Fruit fly (Drosophila melanogaster) whole organism, embryonic: ENCODE measurements around the gene dlt.

ENCODE experiments used
- Aef1 ChIP-seq: fragments of 200-800 bp; sonication (Bioruptor generic); IDR thresholded peaks from 3 replicates; pipeline ENCODE4 v1.3.6; 2022; ENCODE audit warnings: missing biosample characterization, missing genetic modification characterization
- Asciz ChIP-seq: fragments of 200-800 bp; sonication (Bioruptor generic); optimal IDR thresholded peaks from 2 replicates; lab custom pipeline; 2017; ENCODE audit warnings: missing biosample characterization, mild to moderate bottlenecking, missing genetic modification characterization, missing genetic modification reagents
- CG10147 ChIP-seq: fragments of 200-800 bp; sonication (Bioruptor generic); optimal IDR thresholded peaks from 2 replicates; lab custom pipeline; 2019; ENCODE audit warnings: missing biosample characterization, mild to moderate bottlenecking, missing genetic modification characterization, moderate library complexity
- CG10654 ChIP-seq: fragments of 200-800 bp; sonication (Bioruptor generic); optimal IDR thresholded peaks from 2 replicates; lab custom pipeline; 2016; ENCODE audit warnings: missing biosample characterization, missing genetic modification characterization
- CG11247 ChIP-seq: fragments of 200-800 bp; sonication (Bioruptor generic); IDR thresholded peaks from 2 replicates; pipeline ENCODE4 v1.3.6; 2022; ENCODE audit warnings: missing biosample characterization, missing genetic modification characterization
- CG14860 ChIP-seq: fragments of 200-800 bp; sonication (Bioruptor generic); IDR thresholded peaks from 3 replicates; pipeline ENCODE4 v1.3.6; 2022; ENCODE audit warnings: missing biosample characterization, missing genetic modification characterization; ENCODE audit not compliant: partially characterized antibody
- CG16779 ChIP-seq: fragments of 200-800 bp; sonication (Bioruptor generic); IDR thresholded peaks from 2 replicates; pipeline ENCODE4 v1.3.6; 2022; ENCODE audit warnings: missing biosample characterization, missing genetic modification characterization
- CG17802 ChIP-seq: fragments of 200-800 bp; sonication (Bioruptor generic); optimal IDR thresholded peaks from 2 replicates; lab custom pipeline; 2018; ENCODE audit warnings: missing biosample characterization, mild to moderate bottlenecking, missing genetic modification characterization, moderate library complexity
- CG18476 ChIP-seq: fragments of 200-800 bp; sonication (Bioruptor generic); optimal IDR thresholded peaks from 2 replicates; lab custom pipeline; 2016; ENCODE audit warnings: missing biosample characterization, mild to moderate bottlenecking, missing genetic modification characterization
- CG2202 ChIP-seq: fragments of 200-800 bp; sonication (Bioruptor generic); optimal IDR thresholded peaks from 2 replicates; lab custom pipeline; 2018; ENCODE audit warnings: missing biosample characterization, mild to moderate bottlenecking, missing genetic modification characterization
- CG30431 ChIP-seq: fragments of 200-800 bp; sonication (Bioruptor generic); optimal IDR thresholded peaks from 2 replicates; lab custom pipeline; 2017; ENCODE audit warnings: missing biosample characterization, missing genetic modification characterization
- CG34422 ChIP-seq: fragments of 200-800 bp; sonication (Bioruptor generic); IDR thresholded peaks from 3 replicates; pipeline ENCODE4 v1.3.6; 2022; ENCODE audit warnings: missing biosample characterization, missing genetic modification characterization
- CG4424 ChIP-seq: fragments of 200-800 bp; sonication (Bioruptor generic); optimal IDR thresholded peaks from 3 replicates; lab custom pipeline; 2016; ENCODE audit warnings: missing biosample characterization, missing genetic modification characterization
- CG7271 ChIP-seq: fragments of 200-800 bp; sonication (Bioruptor generic); optimal IDR thresholded peaks from 2 replicates; lab custom pipeline; 2018; ENCODE audit warnings: missing biosample characterization, mild to moderate bottlenecking, missing genetic modification characterization, moderate library complexity
- CG7357 ChIP-seq: fragments of 200-800 bp; sonication (Bioruptor generic); IDR thresholded peaks from 3 replicates; pipeline ENCODE4 v1.3.6; 2022; ENCODE audit warnings: missing biosample characterization, missing genetic modification characterization
- CG7556 ChIP-seq: fragments of 200-800 bp; sonication (Bioruptor generic); optimal IDR thresholded peaks from 2 replicates; lab custom pipeline; 2017; ENCODE audit warnings: missing biosample characterization, mild to moderate bottlenecking, missing genetic modification characterization
- CG7963 ChIP-seq: fragments of 200-800 bp; sonication (Bioruptor generic); IDR thresholded peaks from 3 replicates; pipeline ENCODE4 v1.3.6; 2022; ENCODE audit warnings: missing biosample characterization, missing genetic modification characterization; ENCODE audit not compliant: partially characterized antibody
- CG8944 ChIP-seq: fragments of 200-800 bp; sonication (Bioruptor generic); optimal IDR thresholded peaks from 3 replicates; lab custom pipeline; 2016; ENCODE audit warnings: missing biosample characterization, missing genetic modification characterization
- HLH4C ChIP-seq: fragments of 200-800 bp; sonication (Bioruptor generic); IDR thresholded peaks from 3 replicates; pipeline ENCODE4 v1.3.6; 2022; ENCODE audit warnings: missing biosample characterization, missing genetic modification characterization; ENCODE audit not compliant: partially characterized antibody
- Hand ChIP-seq: fragments of 200-800 bp; sonication (Bioruptor generic); optimal IDR thresholded peaks from 2 replicates; lab custom pipeline; 2017; ENCODE audit warnings: mild to moderate bottlenecking, missing biosample characterization, missing genetic modification reagents, missing genetic modification characterization
- MTF-1 ChIP-seq: fragments of 200-800 bp; sonication (Bioruptor generic); optimal IDR thresholded peaks from 2 replicates; lab custom pipeline; 2018; ENCODE audit warnings: missing biosample characterization, mild to moderate bottlenecking, missing genetic modification characterization, borderline replicate concordance
- Mrtf ChIP-seq: fragments of 200-800 bp; sonication (Bioruptor generic); IDR thresholded peaks from 3 replicates; pipeline ENCODE4 v1.3.6; 2022; ENCODE audit warnings: missing biosample characterization, missing genetic modification characterization
- NC2α ChIP-seq: fragments of 200-800 bp; sonication (Bioruptor generic); optimal IDR thresholded peaks from 2 replicates; lab custom pipeline; 2016; ENCODE audit warnings: missing biosample characterization, missing genetic modification characterization
- Nf-YC ChIP-seq: fragments of 200-800 bp; optimal IDR thresholded peaks from 3 replicates; lab custom pipeline; 2019; ENCODE audit warnings: missing biosample characterization, mild to moderate bottlenecking, missing genetic modification characterization, moderate library complexity
- Oaz ChIP-seq: fragments of 200-800 bp; sonication (Bioruptor generic); IDR thresholded peaks from 2 replicates; pipeline ENCODE4 v1.3.6; 2022; ENCODE audit warnings: missing biosample characterization, missing genetic modification characterization
- Stat92E ChIP-seq, 3 experiments: fragments of >200 bp in 2 of 3; fragments of 200-800 bp in 1 of 3; sonication (Bioruptor generic) in 1 of 3; optimal IDR thresholded peaks; 2 replicates each; lab custom pipeline; 2017 to 2019; ENCODE audit warnings: missing biosample characterization in 3 of 3, missing genetic modification characterization in 3 of 3, mild to moderate bottlenecking in 1 of 3, moderate library complexity in 1 of 3
- abd-A ChIP-seq: fragments of 200-800 bp; sonication (Bioruptor generic); optimal IDR thresholded peaks from 3 replicates; lab custom pipeline; 2019; ENCODE audit warnings: missing biosample characterization, mild to moderate bottlenecking, missing genetic modification characterization, moderate library complexity
- aop ChIP-seq: fragments of 200-800 bp; sonication (Bioruptor generic); IDR thresholded peaks from 2 replicates; pipeline ENCODE4 v1.3.6; 2022; ENCODE audit warnings: missing biosample characterization, missing genetic modification characterization
- ase ChIP-seq: fragments of 200-800 bp; sonication (Bioruptor generic); IDR thresholded peaks from 3 replicates; pipeline ENCODE4 v1.3.6; 2022; ENCODE audit warnings: missing biosample characterization, missing genetic modification characterization
- ato ChIP-seq: fragments of 200-800 bp; sonication (Bioruptor generic); IDR thresholded peaks from 2 replicates; pipeline ENCODE4 v1.3.6; 2022; ENCODE audit warnings: missing biosample characterization, missing genetic modification characterization; ENCODE audit not compliant: partially characterized antibody
- btn ChIP-seq: fragments of 200-800 bp; sonication (Bioruptor generic); optimal IDR thresholded peaks from 2 replicates; lab custom pipeline; 2016; ENCODE audit warnings: missing biosample characterization, missing genetic modification characterization
- cad ChIP-seq: fragments of >200 bp; optimal IDR thresholded peaks from 2 replicates; lab custom pipeline; 2017; ENCODE audit warnings: missing biosample characterization, missing genetic modification characterization
- dan ChIP-seq: fragments of 200-800 bp; sonication (Bioruptor generic); IDR thresholded peaks from 2 replicates; pipeline ENCODE4 v1.3.6; 2022; ENCODE audit warnings: missing biosample characterization, missing genetic modification characterization
- dati ChIP-seq: fragments of 200-800 bp; sonication (Bioruptor generic); IDR thresholded peaks from 2 replicates; pipeline ENCODE4 v1.3.6; 2022; ENCODE audit warnings: missing biosample characterization, missing genetic modification characterization
- eyg ChIP-seq: fragments of 200-800 bp; sonication (Bioruptor generic); optimal IDR thresholded peaks from 3 replicates; lab custom pipeline; 2016; ENCODE audit warnings: missing biosample characterization, missing genetic modification characterization
- fd102C ChIP-seq: fragments of 200-800 bp; sonication (Bioruptor generic); optimal IDR thresholded peaks from 2 replicates; lab custom pipeline; 2018; ENCODE audit warnings: missing biosample characterization, mild to moderate bottlenecking, missing genetic modification characterization, moderate library complexity
- fu2 ChIP-seq: fragments of 200-800 bp; sonication (Bioruptor generic); optimal IDR thresholded peaks from 2 replicates; lab custom pipeline; 2016; ENCODE audit warnings: missing biosample characterization, missing genetic modification characterization
- gce ChIP-seq: fragments of 200-800 bp; sonication (Bioruptor generic); IDR thresholded peaks from 3 replicates; pipeline ENCODE4 v1.3.6; 2022; ENCODE audit warnings: missing biosample characterization, missing genetic modification characterization
- gro ChIP-seq: fragments of 200-800 bp; sonication (Bioruptor generic); optimal IDR thresholded peaks from 2 replicates; lab custom pipeline; 2016; ENCODE audit warnings: missing biosample characterization, missing genetic modification characterization
- klu ChIP-seq: fragments of 200-800 bp; sonication (Bioruptor generic); IDR thresholded peaks from 2 replicates; pipeline ENCODE4 v1.3.6; 2022; ENCODE audit warnings: missing biosample characterization, missing genetic modification characterization
- lilli ChIP-seq: fragments of 200-800 bp; sonication (Bioruptor generic); optimal IDR thresholded peaks from 3 replicates; lab custom pipeline; 2016; ENCODE audit warnings: missing biosample characterization, missing genetic modification characterization
- mirr ChIP-seq: fragments of 200-800 bp; sonication (Bioruptor generic); optimal IDR thresholded peaks from 3 replicates; lab custom pipeline; 2018; ENCODE audit warnings: missing biosample characterization, mild to moderate bottlenecking, missing genetic modification characterization
- otp ChIP-seq: fragments of 200-800 bp; sonication (Bioruptor generic); IDR thresholded peaks from 3 replicates; pipeline ENCODE4, ENCODE4 v1.3.6; 2022; ENCODE audit warnings: missing biosample characterization, missing genetic modification characterization
- pita ChIP-seq: fragments of 200-800 bp; sonication (Bioruptor generic); optimal IDR thresholded peaks from 2 replicates; lab custom pipeline; 2017; ENCODE audit warnings: missing biosample characterization, mild to moderate bottlenecking, missing genetic modification characterization
- pum ChIP-seq: fragments of 200-800 bp; sonication (Bioruptor generic); optimal IDR thresholded peaks from 2 replicates; lab custom pipeline; 2016; ENCODE audit warnings: missing biosample characterization, missing genetic modification characterization
- sisA ChIP-seq: fragments of 200-800 bp; sonication (Bioruptor generic); IDR thresholded peaks from 2 replicates; pipeline ENCODE4 v1.3.6; 2022; ENCODE audit warnings: missing biosample characterization, missing genetic modification characterization
- sna ChIP-seq: fragments of 200-800 bp; sonication (Bioruptor generic); IDR thresholded peaks from 2 replicates; pipeline ENCODE4 v1.3.6; 2022; ENCODE audit warnings: missing biosample characterization, missing genetic modification characterization; ENCODE audit not compliant: partially characterized antibody
- ssp ChIP-seq: fragments of 200-800 bp; sonication (Bioruptor generic); IDR thresholded peaks from 2 replicates; pipeline ENCODE4 v1.3.6; 2022; ENCODE audit warnings: missing biosample characterization, missing genetic modification characterization

dlt gene

dm6 chr3L:1774713-1775648 is 20.1 kb downstream of the dlt start, which contains the start of the genes CG13933 and PolD2 (continued):
- peak; percentile 89 for TF ChIP-seq dati
- TF ChIP-seq sisA (GFP tag; lab: Robert Waterston, UW): peak; percentile 99
- TF ChIP-seq CG8944: peak; percentile 79
- peak; percentile 96 for TF ChIP-seq CG2202 (tag; lab: Kevin White, UChicago)
- TF ChIP-seq Nf-YC: no peak
- TF ChIP-seq gro (GFP tag; lab: Kevin White, UChicago): no peak
- TF ChIP-seq MTF-1 (GFP tag; lab: Kevin White, UChicago): peak; percentile 72
- no peak; the same call in 1 of the 2 replicates for TF ChIP-seq ato (GFP tag; lab: Robert Waterston, UW)
- no peak for TF ChIP-seq eyg (GFP tag; lab: Kevin White, UChicago)
- TF ChIP-seq CG7963 (GFP tag; lab: Robert Waterston, UW): peak; percentile 81
- TF ChIP-seq Oaz (GFP tag; lab: Robert Waterston, UW): peak; percentile 96
- TF ChIP-seq CG10147: peak; percentile 74
- TF ChIP-seq CG30431: peak; percentile 95
- peak; percentile 47 for TF ChIP-seq CG17802 (tag; lab: Kevin White, UChicago)
- no peak for TF ChIP-seq cad (GFP tag; lab: Kevin White, UChicago)
- TF ChIP-seq aop: peak; percentile 94
- TF ChIP-seq klu (GFP tag; lab: Robert Waterston, UW): peak; percentile 61; the same call in 1 of the 2 replicates
- TF ChIP-seq CG7271 (tag; lab: Kevin White, UChicago): peak; percentile 85
- peak; percentile 89 for TF ChIP-seq gce (GFP tag; lab: Robert Waterston, UW)
- peak; percentile 44 for TF ChIP-seq NC2α
- peak; percentile 91 for TF ChIP-seq CG14860 (GFP tag; lab: Robert Waterston, UW)
- TF ChIP-seq Asciz (GFP tag; lab: Kevin White, UChicago): no peak
- TF ChIP-seq HLH4C: peak; percentile 95
- no peak for TF ChIP-seq CG4424 (GFP tag; lab: Kevin White, UChicago)
- TF ChIP-seq CG18476 (GFP tag; lab: Kevin White, UChicago): peak; percentile 77
- TF ChIP-seq fu2: peak; percentile 72
- peak; percentile 99 for TF ChIP-seq CG34422
- TF ChIP-seq btn: peak; percentile 20
- TF ChIP-seq pum: peak; percentile 65
- TF ChIP-seq Mrtf (GFP tag; lab: Robert Waterston, UW): peak; percentile 84
- peak; percentile 95 for TF ChIP-seq CG7556 (GFP tag; lab: Kevin White, UChicago)
- TF ChIP-seq otp: peak; percentile 98
- TF ChIP-seq CG11247: peak; percentile 90
- peak; percentile 52 for TF ChIP-seq fd102C
- TF ChIP-seq dan (GFP tag; lab: Robert Waterston, UW): peak; percentile 94
- TF ChIP-seq abd-A: no peak
- TF ChIP-seq sna (GFP tag; lab: Robert Waterston, UW): peak; percentile 80
- TF ChIP-seq ssp (GFP tag; lab: Robert Waterston, UW): peak; percentile 88
- peak; percentile 88 for TF ChIP-seq CG7357 (GFP tag; lab: Robert Waterston, UW)
- TF ChIP-seq pita: no peak
- TF ChIP-seq Stat92E (GFP tag; optimal IDR thresholded peaks at IDR 0.05; lab: Kevin White, UChicago): peak in 1 of 3 experiments; percentile 95
- TF ChIP-seq ase (GFP tag; lab: Robert Waterston, UW): peak; percentile 92
- no peak for TF ChIP-seq mirr (GFP tag; lab: Kevin White, UChicago)
- peak; percentile 94 for TF ChIP-seq lilli (GFP tag; lab: Kevin White, UChicago)
- TF ChIP-seq CG16779 (GFP tag; lab: Robert Waterston, UW): peak; percentile 81
- TF ChIP-seq CG10654 (GFP tag; lab: Kevin White, UChicago): no peak
- TF ChIP-seq Aef1 (GFP tag; lab: Robert Waterston, UW): peak; percentile 98
- peak; percentile 97 for TF ChIP-seq Hand
